Worm (Caenorhabditis elegans) whole organism, midembryonic: Measurements from ENCODE around the gene C29F3.7.

Source experiments
- T22C8.4 ChIP-seq: fragments of 200-800 bp; sonication (Bioruptor generic); IDR thresholded peaks from 2 replicates; pipeline ENCODE4 v1.3.6; 2022; ENCODE audit warnings: missing genetic modification characterization, missing compliant biosample characterization
- cog-1 ChIP-seq: sonication (generic microtip); optimal IDR thresholded peaks from 2 replicates; lab custom pipeline; 2016; ENCODE audit warnings: missing genetic modification characterization, missing compliant biosample characterization
- flt-1 ChIP-seq: fragments of 200-800 bp; sonication (Bioruptor generic); IDR thresholded peaks from 2 replicates; pipeline ENCODE4 v1.3.6; 2022; ENCODE audit warnings: missing genetic modification characterization, missing compliant biosample characterization
- klf-2 ChIP-seq: fragments of 200-800 bp; sonication (Bioruptor generic); conservative IDR thresholded peaks from 2 replicates; pipeline ENCODE4 v1.3.6; 2022; ENCODE audit warnings: missing genetic modification reagents, missing genetic modification characterization, missing compliant biosample characterization
- med-1 ChIP-seq: sonication (generic microtip); optimal IDR thresholded peaks from 2 replicates; lab custom pipeline; 2017; ENCODE audit warnings: missing genetic modification characterization, mild to moderate bottlenecking, missing compliant biosample characterization, antibody characterized with exemption, missing genetic modification reagents; ENCODE audit not compliant: insufficient read depth
- ref-1 ChIP-seq: fragments of 200-800 bp; sonication (Bioruptor generic); conservative IDR thresholded peaks from 2 replicates; pipeline ENCODE4 v1.3.6; 2022; ENCODE audit warnings: missing genetic modification reagents, missing genetic modification characterization, missing compliant biosample characterization
- tab-1 ChIP-seq: fragments of 200-800 bp; sonication (Bioruptor generic); IDR thresholded peaks from 2 replicates; pipeline ENCODE4 v1.3.6; 2022; ENCODE audit warnings: missing genetic modification characterization, missing compliant biosample characterization
- ztf-23 ChIP-seq: fragments of 200-800 bp; sonication (Bioruptor generic); IDR thresholded peaks from 2 replicates; pipeline ENCODE4 v1.3.6; 2022; ENCODE audit warnings: missing genetic modification reagents, missing genetic modification characterization, missing compliant biosample characterization
- ztf-29 ChIP-seq: fragments of 200-800 bp; sonication (Bioruptor generic); IDR thresholded peaks from 2 replicates; pipeline ENCODE4 v1.3.6; 2022; ENCODE audit warnings: missing genetic modification reagents, missing genetic modification characterization, missing compliant biosample characterization

DNA sequence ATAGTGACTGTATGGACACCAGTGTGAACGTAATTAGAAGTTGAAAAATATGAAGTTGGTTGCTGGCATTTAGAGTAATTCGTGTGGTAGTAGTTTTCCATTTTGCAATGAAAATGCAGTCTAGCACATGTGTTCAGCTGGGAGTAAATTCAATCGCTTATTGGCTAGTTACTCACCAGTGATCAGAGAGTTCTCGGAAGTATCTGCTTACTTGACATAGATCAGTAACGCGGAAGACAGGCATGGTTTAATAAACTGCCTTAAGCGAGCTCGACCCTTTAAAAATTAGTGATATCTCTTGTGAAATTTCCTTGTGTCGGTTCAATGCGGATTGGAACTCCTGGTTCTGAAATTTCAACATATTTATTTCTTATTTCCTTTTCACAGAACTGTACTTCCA is 21.5 kb downstream of the C29F3.7 start, which contains the start of gene srh-52:
- TF ChIP-seq cog-1 (tag; lab: Kevin White, UChicago) (no peak), klf-2 (GFP tag; lab: Robert Waterston, UW) (no peak), flt-1 (GFP tag; lab: Robert Waterston, UW) (no peak), med-1 (no peak), ztf-23 (GFP tag; lab: Robert Waterston, UW) (no peak), T22C8.4 (GFP tag; lab: Robert Waterston, UW) (no peak), ztf-29 (GFP tag; lab: Robert Waterston, UW) (no peak), tab-1 (GFP tag; lab: Robert Waterston, UW) (no peak), ref-1 (GFP tag; lab: Robert Waterston, UW) (no peak)
